Fruit fly (Drosophila melanogaster): ENCODE measurements around the gene Mayo.

Mayo gene

dm6 chr3R:31109126-31109525 is at the start of gene Mayo:
Mayo (minus strand) TSS chr3R:31109191.
- no peak for TF ChIP-seq CHES-1-like (GFP tag; optimal IDR thresholded peaks at IDR 0.05)
- no peak for TF ChIP-seq NC2α (GFP tag; optimal IDR thresholded peaks at IDR 0.05)
- TF ChIP-seq CG13296 (GFP tag; optimal IDR thresholded peaks at IDR 0.05): peak; percentile 1
- no peak for TF ChIP-seq Opbp (GFP tag; IDR thresholded peaks at IDR 0.05; ENCODE audit: partially characterized antibody)
- TF ChIP-seq sc (optimal IDR thresholded peaks at IDR 0.05): no peak
- TF ChIP-seq sc (GFP tag; optimal IDR thresholded peaks at IDR 0.05): no peak
- TF ChIP-seq CG7987 (GFP tag; optimal IDR thresholded peaks at IDR 0.05): no peak
- no peak for TF ChIP-seq CG6683 (GFP tag; optimal IDR thresholded peaks at IDR 0.05)
- TF ChIP-seq GATAe (GFP tag; conservative IDR thresholded peaks at IDR 0.05): peak; percentile 67
- TF ChIP-seq sd (tag; optimal IDR thresholded peaks at IDR 0.05): peak; percentile 61
- TF ChIP-seq CG10543 (GFP tag; optimal IDR thresholded peaks at IDR 0.05): peak; percentile 33
- peak; percentile 8; the same call in 1 of the 2 replicates for TF ChIP-seq Adf1 (GFP tag; IDR thresholded peaks at IDR 0.05)
- no peak for TF ChIP-seq Mrtf (GFP tag; IDR thresholded peaks at IDR 0.05)
- TF ChIP-seq zf30C (GFP tag; optimal IDR thresholded peaks at IDR 0.05): no peak
- no peak for TF ChIP-seq CG15601 (tag; optimal IDR thresholded peaks at IDR 0.05)
- TF ChIP-seq CG6175 (GFP tag; IDR thresholded peaks at IDR 0.05): 0 out of 3 replicates have a peak, but pooled peaks have one; percentile 24
- TF ChIP-seq Jarid2 (GFP tag; optimal IDR thresholded peaks at IDR 0.05): peak; percentile 26
- peak; percentile 78 for TF ChIP-seq exex (tag; optimal IDR thresholded peaks at IDR 0.05)
- TF ChIP-seq lola (GFP tag; optimal IDR thresholded peaks at IDR 0.05): no peak
- TF ChIP-seq Ets65A (GFP tag): peak; percentile 36
- TF ChIP-seq mirr (GFP tag; optimal IDR thresholded peaks at IDR 0.05): peak; percentile 74
- peak; percentile 21 for TF ChIP-seq HmgZ (tag; optimal IDR thresholded peaks at IDR 0.05)
- peak; percentile 42 for TF ChIP-seq CG34376 (GFP tag; optimal IDR thresholded peaks at IDR 0.05)
- TF ChIP-seq lab (GFP tag; optimal IDR thresholded peaks at IDR 0.05): peak; percentile 37
- TF ChIP-seq cwo (GFP tag; optimal IDR thresholded peaks at IDR 0.05): peak; percentile 14
- TF ChIP-seq sug (tag; optimal IDR thresholded peaks at IDR 0.05): peak; percentile 97
- TF ChIP-seq fd96Cb (tag; optimal IDR thresholded peaks at IDR 0.05): no peak
- TF ChIP-seq grn (GFP tag; optimal IDR thresholded peaks at IDR 0.05): peak; percentile 53
- TF ChIP-seq CG2202 (tag; optimal IDR thresholded peaks at IDR 0.05): no peak
- TF ChIP-seq Doc2 (GFP tag; IDR thresholded peaks at IDR 0.05): no peak
- TF ChIP-seq CG32532 (GFP tag; IDR thresholded peaks at IDR 0.05): 0 out of 2 replicates have a peak, but pooled peaks have one; percentile 10

- TF ChIP-seq prd (optimal IDR thresholded peaks at IDR 0.05) (no peak), prd (GFP tag; IDR thresholded peaks at IDR 0.05) (0 out of 3 replicates have a peak, but pooled peaks have one; percentile 15), CG1529 (GFP tag; optimal IDR thresholded peaks at IDR 0.05) (no peak), Sox102F (GFP tag; optimal IDR thresholded peaks at IDR 0.05) (peak; percentile 13)
Observed at dm6 chr3R:31146920-31147319, 37.9 kb upstream of the Mayo start.

dm6 chr3R:31141691-31142090 is 32.7 kb upstream of the Mayo start:
- peak; percentile 58 for TF ChIP-seq abd-A (tag; optimal IDR thresholded peaks at IDR 0.05)
- peak; percentile 80 for TF ChIP-seq onecut (GFP tag; IDR thresholded peaks at IDR 0.05)
- no peak for TF ChIP-seq sc (optimal IDR thresholded peaks at IDR 0.05)
- no peak for TF ChIP-seq sc (GFP tag; optimal IDR thresholded peaks at IDR 0.05)
- no peak for TF ChIP-seq CG13287 (GFP tag; IDR thresholded peaks at IDR 0.05; ENCODE audit: partially characterized antibody)
- TF ChIP-seq CG30431 (GFP tag; optimal IDR thresholded peaks at IDR 0.05): no peak
- TF ChIP-seq esg (GFP tag; conservative IDR thresholded peaks at IDR 0.05): no peak

All from whole organism, embryonic.